Worm (Caenorhabditis elegans): ENCODE results near the gene F11E6.10.
A peak's percentile ranks its signal among the peaks of the same experiment; 100 is the strongest.

Gene F11E6.10

DNA sequence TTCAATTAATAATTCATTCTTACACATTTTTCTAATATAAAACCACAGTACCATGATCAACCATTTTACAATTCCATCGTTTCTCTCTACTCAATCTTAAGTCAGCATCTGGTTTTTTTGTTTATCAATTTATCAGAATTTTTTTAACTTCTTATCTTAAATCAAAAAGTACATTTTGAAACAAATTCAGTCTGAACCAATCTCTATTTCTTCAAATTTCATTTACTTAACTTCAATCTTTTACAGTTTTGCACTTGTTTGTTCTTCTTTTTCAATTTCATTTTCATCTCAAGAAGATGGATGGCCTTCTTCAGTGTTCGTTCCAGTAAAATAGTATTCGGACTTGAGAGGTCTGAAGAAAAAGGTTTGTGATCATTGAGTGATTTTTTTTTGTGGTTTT is 10.1 kb upstream of the F11E6.10 start, which contains the start of gene gba-3:
gba-3 (plus strand) TSS at position 301 of the 400 bp plus-strand sequence.
- TF ChIP-seq Y67H2A.10 (GFP tag; conservative IDR thresholded peaks at IDR 0.05) (no peak), pbrm-1 (GFP tag; IDR thresholded peaks at IDR 0.05) (no peak), rpc-1 (optimal IDR thresholded peaks at IDR 0.05) (no peak), rpc-1 (tag; optimal IDR thresholded peaks at IDR 0.05) (no peak), snpc-1.1 (tag; optimal IDR thresholded peaks at IDR 0.05; ENCODE audit: insufficient read depth) (no peak), lsl-1 (GFP tag; optimal IDR thresholded peaks at IDR 0.05) (no peak), madf-8 (GFP tag; conservative IDR thresholded peaks at IDR 0.05) (no peak), madf-10 (tag; optimal IDR thresholded peaks at IDR 0.05) (no peak), cebp-2 (GFP tag; IDR thresholded peaks at IDR 0.05) (no peak), ztf-22 (GFP tag; optimal IDR thresholded peaks at IDR 0.05) (no peak), ceh-40 (GFP tag; IDR thresholded peaks at IDR 0.05) (no peak)

DNA sequence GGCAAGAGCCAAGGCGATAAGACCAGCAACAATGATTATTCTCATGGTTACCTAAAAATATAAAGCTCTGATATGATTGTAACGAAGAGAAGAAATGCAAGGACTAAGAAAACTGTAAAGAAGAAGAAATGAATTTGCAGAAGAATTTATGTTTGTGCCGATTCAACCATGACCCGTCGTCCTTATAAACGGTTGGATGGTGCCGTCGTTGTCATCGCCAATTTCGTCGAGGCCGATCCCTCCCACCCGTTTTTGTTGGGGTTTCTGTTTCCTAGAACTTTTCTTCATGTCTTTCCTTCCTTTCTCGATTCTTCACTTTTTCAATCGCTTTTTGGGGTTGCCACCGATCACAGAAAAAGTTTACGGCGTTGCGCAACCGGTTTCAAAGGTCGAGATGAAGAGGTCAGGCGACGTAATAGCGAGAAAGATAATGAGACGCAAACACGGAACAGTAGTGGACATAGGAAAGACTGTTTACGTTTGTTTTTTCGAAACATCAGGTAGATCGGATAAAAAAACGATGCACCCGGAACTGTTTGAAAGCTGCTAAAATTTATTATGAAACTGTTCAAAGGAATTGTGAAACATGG is 9.0 kb upstream of the F11E6.10 start, which contains the start of gene epic-1:
epic-1 (minus strand) TSS at position 51 of the 590 bp plus-strand sequence.
- TF ChIP-seq lin-40 (tag; optimal IDR thresholded peaks at IDR 0.05) (no peak), lin-54 (GFP tag; optimal IDR thresholded peaks at IDR 0.05) (no peak), somi-1 (GFP tag; optimal IDR thresholded peaks at IDR 0.05) (peak; percentile 4), sdz-38 (tag; optimal IDR thresholded peaks at IDR 0.05) (no peak), hmg-1.2 (GFP tag; IDR thresholded peaks at IDR 0.05) (no peak), ceh-27 (GFP tag; optimal IDR thresholded peaks at IDR 0.05) (peak; percentile 58), ekl-4 (GFP tag; IDR thresholded peaks at IDR 0.05) (no peak), Y53G8AR.9 (GFP tag; conservative IDR thresholded peaks at IDR 0.05) (no peak), T07F8.4 (tag; optimal IDR thresholded peaks at IDR 0.05) (no peak), nhr-90 (tag; optimal IDR thresholded peaks at IDR 0.05) (no peak), snpc-3.4 (tag; optimal IDR thresholded peaks at IDR 0.05) (no peak)

DNA sequence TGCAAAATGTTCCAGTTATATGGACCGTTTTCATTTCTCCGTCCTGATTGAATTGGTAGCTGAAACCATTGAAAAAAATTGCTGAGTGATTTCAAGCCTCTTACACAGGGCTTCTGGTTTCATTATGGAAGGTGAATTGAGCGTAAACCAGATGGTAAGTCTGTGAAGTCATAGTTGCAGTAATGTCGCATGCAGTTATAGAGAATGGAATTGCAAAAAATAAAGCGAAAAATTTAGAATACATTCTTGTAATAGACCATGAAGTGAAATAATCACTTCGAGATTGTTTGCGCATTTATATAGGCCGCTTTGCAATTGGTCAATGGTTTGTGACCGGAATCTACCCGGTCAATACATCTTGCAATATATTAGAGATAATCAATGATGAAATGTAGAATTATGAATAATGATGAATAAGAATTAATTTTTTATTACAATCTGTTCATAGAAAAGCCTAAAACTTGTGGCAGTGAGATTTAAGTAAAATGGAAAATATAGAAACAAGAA is 7.2 kb upstream of the F11E6.10 start, which contains the start of gene F11E6.4:
F11E6.4 (minus strand) TSS at position 259 of the 507 bp plus-strand sequence.
- TF ChIP-seq ZK185.1 (tag; optimal IDR thresholded peaks at IDR 0.05; ENCODE audit: poor library complexity, severe bottlenecking) (peak; percentile 0), T26A5.8 (tag; optimal IDR thresholded peaks at IDR 0.05) (no peak), mel-28 (tag; optimal IDR thresholded peaks at IDR 0.05; ENCODE audit: borderline replicate concordance) (no peak), K11D2.4 (GFP tag; IDR thresholded peaks at IDR 0.05) (no peak), hmg-1.2 (GFP tag; IDR thresholded peaks at IDR 0.05) (no peak), B0035.1 (tag; optimal IDR thresholded peaks at IDR 0.05) (peak; percentile 11), sdz-38 (tag; optimal IDR thresholded peaks at IDR 0.05) (no peak), ama-1 (optimal IDR thresholded peaks at IDR 0.05) (peak; percentile 35), ama-1 (GFP tag; optimal IDR thresholded peaks at IDR 0.05) (no peak), attf-5 (GFP tag; optimal IDR thresholded peaks at IDR 0.05) (no peak), gei-17 (GFP tag; optimal IDR thresholded peaks at IDR 0.05) (peak; percentile 7), nfya-2 (GFP tag; IDR thresholded peaks at IDR 0.05) (no peak), nfyb-1 (GFP tag; IDR thresholded peaks at IDR 0.05) (peak; percentile 37; the same call in 1 of the 2 replicates)

DNA sequence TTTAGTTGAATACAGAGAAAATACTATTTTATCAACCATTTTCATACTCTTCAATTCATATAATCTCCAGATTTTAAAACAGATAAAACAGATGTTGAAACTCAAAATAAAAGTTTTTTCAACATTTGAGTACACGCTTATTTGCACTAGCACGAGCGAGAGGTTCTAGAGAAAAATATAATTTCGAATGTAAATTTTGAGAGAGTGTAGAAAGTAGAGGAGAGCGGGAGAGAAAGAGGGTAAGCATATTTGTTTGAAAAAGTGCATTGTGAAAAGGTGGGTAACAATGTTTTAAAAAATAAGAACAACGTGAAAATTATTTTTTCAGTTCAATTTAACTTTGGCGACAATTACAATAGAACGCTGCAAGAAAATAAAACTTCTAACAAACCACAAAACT is 4.9 kb upstream of the F11E6.10 start:
- TF ChIP-seq Y53G8AR.9 (GFP tag; conservative IDR thresholded peaks at IDR 0.05): 0 out of 2 replicates have a peak, but pooled peaks have one; percentile 31
- TF ChIP-seq unc-130 (GFP tag; optimal IDR thresholded peaks at IDR 0.05): no peak

Measured in whole organism, young adult.